Fruit fly (Drosophila melanogaster): ENCODE results near the gene ERR.

The ERR gene

dm6 chr3L:8177795-8178564 is 8.5 kb downstream of the ERR start, which contains the start of gene Nmt (continued):
- TF ChIP-seq CG6689 (GFP tag; IDR thresholded peaks at IDR 0.05) (no peak), slp2 (GFP tag; optimal IDR thresholded peaks at IDR 0.05) (no peak), CG7839 (tag; optimal IDR thresholded peaks at IDR 0.05) (peak; percentile 40), D (optimal IDR thresholded peaks at IDR 0.05) (no peak), D (GFP tag; optimal IDR thresholded peaks at IDR 0.05) (no peak), gfzf (GFP tag; optimal IDR thresholded peaks at IDR 0.05) (peak; percentile 80), CG2202 (tag; optimal IDR thresholded peaks at IDR 0.05) (no peak), CG9876 (GFP tag; optimal IDR thresholded peaks at IDR 0.05) (no peak), lov (optimal IDR thresholded peaks at IDR 0.05) (no peak), lov (GFP tag; IDR thresholded peaks at IDR 0.05) (no peak), CG7271 (tag; optimal IDR thresholded peaks at IDR 0.05) (no peak), sc (optimal IDR thresholded peaks at IDR 0.05) (no peak), sc (GFP tag; optimal IDR thresholded peaks at IDR 0.05) (no peak), gce (GFP tag; IDR thresholded peaks at IDR 0.05) (no peak), NFAT (GFP tag; IDR thresholded peaks at IDR 0.05) (no peak), CG3407 (GFP tag; optimal IDR thresholded peaks at IDR 0.05) (no peak), CG6683 (GFP tag; optimal IDR thresholded peaks at IDR 0.05) (no peak), GATAe (GFP tag; conservative IDR thresholded peaks at IDR 0.05) (no peak), sisA (GFP tag; IDR thresholded peaks at IDR 0.05) (peak; percentile 43), bsh (GFP tag; optimal IDR thresholded peaks at IDR 0.05) (peak in 1 of 2 experiments; percentile 43), cg (GFP tag; optimal IDR thresholded peaks at IDR 0.05) (no peak), salm (tag; optimal IDR thresholded peaks at IDR 0.05) (no peak), insv (GFP tag; optimal IDR thresholded peaks at IDR 0.05) (no peak), dysf (GFP tag; IDR thresholded peaks at IDR 0.05) (no peak), chn (GFP tag; optimal IDR thresholded peaks at IDR 0.05) (no peak), CG18476 (GFP tag; optimal IDR thresholded peaks at IDR 0.05) (no peak), CG2678 (tag; optimal IDR thresholded peaks at IDR 0.05) (no peak), klu (GFP tag; IDR thresholded peaks at IDR 0.05) (no peak), ham (GFP tag; IDR thresholded peaks at IDR 0.05) (no peak), CG34224 (GFP tag; IDR thresholded peaks at IDR 0.05; ENCODE audit: partially characterized antibody) (peak; percentile 80), Max (GFP tag; optimal IDR thresholded peaks at IDR 0.05) (no peak), CG8765 (GFP tag; IDR thresholded peaks at IDR 0.05) (no peak), CG32772 (GFP tag; IDR thresholded peaks at IDR 0.05) (no peak), CG4617 (GFP tag; optimal IDR thresholded peaks at IDR 0.05; ENCODE audit: borderline replicate concordance) (peak; percentile 20), emc (GFP tag; optimal IDR thresholded peaks at IDR 0.05) (no peak), ase (GFP tag; IDR thresholded peaks at IDR 0.05) (no peak), CG10267 (tag; optimal IDR thresholded peaks at IDR 0.05) (peak; percentile 24), mirr (GFP tag; optimal IDR thresholded peaks at IDR 0.05) (no peak), scrt (GFP tag; optimal IDR thresholded peaks at IDR 0.05) (no peak), Dip2 (GFP tag; IDR thresholded peaks at IDR 0.05) (no peak), Trl (optimal IDR thresholded peaks at IDR 0.05) (no peak), Trl (GFP tag; optimal IDR thresholded peaks at IDR 0.05) (no peak), Gug (GFP tag; IDR thresholded peaks at IDR 0.05) (no peak), CG32532 (GFP tag; IDR thresholded peaks at IDR 0.05) (peak; percentile 64), gem (tag; optimal IDR thresholded peaks at IDR 0.05) (no peak), C15 (GFP tag; IDR thresholded peaks at IDR 0.05) (no peak), Sin3A (optimal IDR thresholded peaks at IDR 0.05) (peak; percentile 78), ci (GFP tag; IDR thresholded peaks at IDR 0.05) (peak; percentile 64; the same call in 1 of the 3 replicates), ap (GFP tag; IDR thresholded peaks at IDR 0.05) (no peak), sima (GFP tag; optimal IDR thresholded peaks at IDR 0.05) (no peak), fd96Cb (tag; optimal IDR thresholded peaks at IDR 0.05) (peak; percentile 29), pnt (GFP tag; optimal IDR thresholded peaks at IDR 0.05) (no peak)

All from whole organism, embryonic.